Fruit fly (Drosophila melanogaster) whole organism, embryonic: ENCODE measurements around the gene Gk1.
A peak's percentile ranks its signal among the peaks of the same experiment; 100 is the strongest.

Experiments used
- Atf3 ChIP-seq: fragments of 200-800 bp; sonication (Bioruptor generic); optimal IDR thresholded peaks from 3 replicates; lab custom pipeline; 2016; ENCODE audit warnings: missing biosample characterization, missing genetic modification characterization
- Atf6 ChIP-seq: fragments of 200-800 bp; sonication (Bioruptor generic); IDR thresholded peaks from 2 replicates; pipeline ENCODE4 v1.3.6; 2022; ENCODE audit warnings: missing biosample characterization, missing genetic modification characterization
- B-H1 ChIP-seq: fragments of 200-800 bp; sonication (Bioruptor generic); IDR thresholded peaks from 3 replicates; pipeline ENCODE4 v1.3.6; 2022; ENCODE audit warnings: missing biosample characterization, missing genetic modification characterization
- CG10321 ChIP-seq: fragments of 200-800 bp; sonication (Bioruptor generic); IDR thresholded peaks from 2 replicates; pipeline ENCODE4 v1.3.6; 2022; ENCODE audit warnings: missing biosample characterization, missing genetic modification characterization
- CG11504 ChIP-seq: fragments of 200-800 bp; sonication (Bioruptor generic); optimal IDR thresholded peaks from 3 replicates; lab custom pipeline; 2019; ENCODE audit warnings: missing biosample characterization, mild to moderate bottlenecking, missing genetic modification characterization, moderate library complexity
- CG11695 ChIP-seq: fragments of 200-800 bp; sonication (Bioruptor generic); IDR thresholded peaks from 3 replicates; pipeline ENCODE4 v1.3.6; 2022; ENCODE audit warnings: missing biosample characterization, missing genetic modification characterization
- CG14441 ChIP-seq: fragments of 200-800 bp; sonication (Bioruptor generic); IDR thresholded peaks from 2 replicates; pipeline ENCODE4 v1.3.6; 2022; ENCODE audit warnings: missing biosample characterization, missing genetic modification characterization
- CG14710 ChIP-seq: fragments of 200-800 bp; sonication (Bioruptor generic); optimal IDR thresholded peaks from 3 replicates; lab custom pipeline; 2019; ENCODE audit warnings: missing biosample characterization, mild to moderate bottlenecking, missing genetic modification characterization, moderate library complexity
- CG14860 ChIP-seq: fragments of 200-800 bp; sonication (Bioruptor generic); IDR thresholded peaks from 3 replicates; pipeline ENCODE4 v1.3.6; 2022; ENCODE audit warnings: missing biosample characterization, missing genetic modification characterization; ENCODE audit not compliant: partially characterized antibody
- CG15269 ChIP-seq: fragments of 200-800 bp; sonication (Bioruptor generic); optimal IDR thresholded peaks from 2 replicates; lab custom pipeline; 2018; ENCODE audit warnings: missing biosample characterization, mild to moderate bottlenecking, missing genetic modification characterization, moderate library complexity
- CG17568 ChIP-seq: fragments of 200-800 bp; sonication (Bioruptor generic); optimal IDR thresholded peaks from 2 replicates; lab custom pipeline; 2018; ENCODE audit warnings: missing biosample characterization, mild to moderate bottlenecking, missing genetic modification characterization, moderate library complexity
- CG2875 ChIP-seq: fragments of 200-800 bp; sonication (Bioruptor generic); optimal IDR thresholded peaks from 2 replicates; lab custom pipeline; 2017; ENCODE audit warnings: missing biosample characterization, mild to moderate bottlenecking, missing genetic modification characterization, missing genetic modification reagents
- CG30403 ChIP-seq: fragments of 200-800 bp; sonication (Bioruptor generic); optimal IDR thresholded peaks from 3 replicates; lab custom pipeline; 2016; ENCODE audit warnings: missing biosample characterization, missing genetic modification characterization
- CG30431 ChIP-seq: fragments of 200-800 bp; sonication (Bioruptor generic); optimal IDR thresholded peaks from 2 replicates; lab custom pipeline; 2017; ENCODE audit warnings: missing biosample characterization, missing genetic modification characterization
- CG31365 ChIP-seq: fragments of 200-800 bp; sonication (Bioruptor generic); optimal IDR thresholded peaks from 2 replicates; lab custom pipeline; 2018; ENCODE audit warnings: missing biosample characterization, mild to moderate bottlenecking, missing genetic modification characterization
- CG3407 ChIP-seq: fragments of 200-800 bp; sonication (Bioruptor generic); optimal IDR thresholded peaks from 2 replicates; lab custom pipeline; 2018; ENCODE audit warnings: missing biosample characterization, mild to moderate bottlenecking, missing genetic modification characterization
- CG34422 ChIP-seq: fragments of 200-800 bp; sonication (Bioruptor generic); IDR thresholded peaks from 3 replicates; pipeline ENCODE4 v1.3.6; 2022; ENCODE audit warnings: missing biosample characterization, missing genetic modification characterization
- CG42726 ChIP-seq: fragments of 200-800 bp; sonication (Bioruptor generic); IDR thresholded peaks from 2 replicates; pipeline ENCODE4 v1.3.6; 2022; ENCODE audit warnings: missing biosample characterization, missing genetic modification characterization; ENCODE audit not compliant: partially characterized antibody
- CkIIα-i1 ChIP-seq: fragments of 200-800 bp; sonication (Bioruptor generic); IDR thresholded peaks from 2 replicates; pipeline ENCODE4 v1.3.6; 2022; ENCODE audit warnings: missing biosample characterization, missing genetic modification characterization
- Dll ChIP-seq: fragments of 200-800 bp; sonication (Bioruptor generic); IDR thresholded peaks from 4 replicates; pipeline ENCODE4 v1.3.6; 2022; ENCODE audit warnings: missing biosample characterization, missing genetic modification characterization; ENCODE audit not compliant: partially characterized antibody
- GATAe ChIP-seq: fragments of 200-800 bp; sonication (Bioruptor generic); conservative IDR thresholded peaks from 2 replicates; pipeline ENCODE4 v1.3.6; 2022; ENCODE audit warnings: missing biosample characterization, missing genetic modification characterization
- HLH3B ChIP-seq: fragments of 200-800 bp; sonication (Bioruptor generic); IDR thresholded peaks from 2 replicates; pipeline ENCODE4 v1.3.6; 2022; ENCODE audit warnings: missing biosample characterization, missing genetic modification characterization
- Kr ChIP-seq: fragments of 200-800 bp; sonication (Bioruptor generic); optimal IDR thresholded peaks from 2 replicates; lab custom pipeline; 2017; ENCODE audit warnings: missing biosample characterization, mild to moderate bottlenecking, missing genetic modification characterization
- MTF-1 ChIP-seq: fragments of 200-800 bp; sonication (Bioruptor generic); optimal IDR thresholded peaks from 2 replicates; lab custom pipeline; 2018; ENCODE audit warnings: missing biosample characterization, mild to moderate bottlenecking, missing genetic modification characterization, borderline replicate concordance
- Med ChIP-seq: fragments of 200-800 bp; sonication (Bioruptor generic); peaks from one replicate; lab custom pipeline; 2016; ENCODE audit warnings: missing biosample characterization, missing genetic modification characterization, mild to moderate bottlenecking, inconsistent platforms, moderate library complexity
- Opbp ChIP-seq: fragments of 200-800 bp; sonication (Bioruptor generic); IDR thresholded peaks from 3 replicates; pipeline ENCODE4 v1.3.6; 2022; ENCODE audit warnings: missing biosample characterization, missing genetic modification characterization; ENCODE audit not compliant: partially characterized antibody
- Ptx1 ChIP-seq: fragments of 200-800 bp; sonication (Bioruptor generic); IDR thresholded peaks from 2 replicates; pipeline ENCODE4 v1.3.6; 2022; ENCODE audit warnings: missing biosample characterization, missing genetic modification characterization
- Sox100B ChIP-seq: fragments of 200-800 bp; sonication (Bioruptor generic); optimal IDR thresholded peaks from 3 replicates; lab custom pipeline; 2018; ENCODE audit warnings: missing biosample characterization, mild to moderate bottlenecking, missing genetic modification characterization
- Stat92E ChIP-seq, 3 experiments: fragments of >200 bp in 2 of 3; fragments of 200-800 bp in 1 of 3; sonication (Bioruptor generic) in 1 of 3; optimal IDR thresholded peaks; 2 replicates each; lab custom pipeline; 2017 to 2019; ENCODE audit warnings: missing biosample characterization in 3 of 3, missing genetic modification characterization in 3 of 3, mild to moderate bottlenecking in 1 of 3, moderate library complexity in 1 of 3
- Taf1 ChIP-seq: fragments of 200-800 bp; sonication (Bioruptor generic); IDR thresholded peaks from 2 replicates; pipeline ENCODE4 v1.3.6; 2022; ENCODE audit warnings: missing biosample characterization, missing genetic modification characterization
- YL-1 ChIP-seq: fragments of 200-800 bp; sonication (Bioruptor generic); optimal IDR thresholded peaks from 3 replicates; lab custom pipeline; 2017; ENCODE audit warnings: missing biosample characterization, mild to moderate bottlenecking, missing genetic modification characterization
- ara ChIP-seq: fragments of 200-800 bp; sonication (Bioruptor generic); IDR thresholded peaks from 2 replicates; pipeline ENCODE4 v1.3.6; 2022; ENCODE audit warnings: missing biosample characterization, missing genetic modification characterization
- cg ChIP-seq: fragments of 200-800 bp; sonication (Bioruptor generic); optimal IDR thresholded peaks from 3 replicates; lab custom pipeline; 2019; ENCODE audit warnings: missing biosample characterization, mild to moderate bottlenecking, missing genetic modification characterization, moderate library complexity
- crol ChIP-seq: fragments of 200-800 bp; sonication (Bioruptor generic); IDR thresholded peaks from 2 replicates; pipeline ENCODE4 v1.3.6; 2022; ENCODE audit warnings: missing biosample characterization, missing genetic modification characterization
- dysf ChIP-seq: fragments of 200-800 bp; sonication (Bioruptor generic); IDR thresholded peaks from 3 replicates; pipeline ENCODE4 v1.3.6; 2022; ENCODE audit warnings: missing biosample characterization, missing genetic modification characterization
- eve ChIP-seq, 2 experiments: fragments of >200 bp; optimal IDR thresholded peaks; 2 replicates each; lab custom pipeline; 2017; ENCODE audit warnings: missing biosample characterization in 2 of 2, missing genetic modification characterization in 2 of 2
- fd102C ChIP-seq: fragments of 200-800 bp; sonication (Bioruptor generic); optimal IDR thresholded peaks from 2 replicates; lab custom pipeline; 2018; ENCODE audit warnings: missing biosample characterization, mild to moderate bottlenecking, missing genetic modification characterization, moderate library complexity
- fd3F ChIP-seq: fragments of 200-800 bp; sonication (Bioruptor generic); optimal IDR thresholded peaks from 2 replicates; lab custom pipeline; 2018; ENCODE audit warnings: missing biosample characterization, mild to moderate bottlenecking, missing genetic modification characterization, moderate library complexity
- gem ChIP-seq: fragments of 200-800 bp; sonication (Bioruptor generic); optimal IDR thresholded peaks from 2 replicates; lab custom pipeline; 2019; ENCODE audit warnings: missing biosample characterization, mild to moderate bottlenecking, missing genetic modification characterization, moderate library complexity
- gro ChIP-seq: fragments of 200-800 bp; sonication (Bioruptor generic); optimal IDR thresholded peaks from 2 replicates; lab custom pipeline; 2016; ENCODE audit warnings: missing biosample characterization, missing genetic modification characterization
- hb ChIP-seq: fragments of 200-800 bp; sonication (Bioruptor generic); IDR thresholded peaks from 3 replicates; pipeline ENCODE4 v1.3.6; 2022; ENCODE audit warnings: missing biosample characterization, missing genetic modification characterization; ENCODE audit not compliant: partially characterized antibody
- hbn ChIP-seq: fragments of 200-800 bp; sonication (Bioruptor generic); IDR thresholded peaks from 2 replicates; pipeline ENCODE4 v1.3.6; 2022; ENCODE audit warnings: missing biosample characterization, missing genetic modification characterization; ENCODE audit not compliant: partially characterized antibody
- nmo ChIP-seq: fragments of 200-800 bp; sonication (Bioruptor generic); optimal IDR thresholded peaks from 2 replicates; lab custom pipeline; 2018; ENCODE audit warnings: missing biosample characterization, mild to moderate bottlenecking, missing genetic modification characterization, moderate library complexity
- pum ChIP-seq: fragments of 200-800 bp; sonication (Bioruptor generic); optimal IDR thresholded peaks from 2 replicates; lab custom pipeline; 2016; ENCODE audit warnings: missing biosample characterization, missing genetic modification characterization
- rib ChIP-seq: fragments of 200-800 bp; sonication (Bioruptor generic); IDR thresholded peaks from 2 replicates; pipeline ENCODE4 v1.3.6; 2022; ENCODE audit warnings: missing biosample characterization, missing genetic modification characterization
- schlank ChIP-seq: fragments of 200-800 bp; sonication (Bioruptor generic); optimal IDR thresholded peaks from 2 replicates; lab custom pipeline; 2018; ENCODE audit warnings: missing biosample characterization, mild to moderate bottlenecking, missing genetic modification characterization
- seq ChIP-seq: fragments of 200-800 bp; sonication (Bioruptor generic); IDR thresholded peaks from 2 replicates; pipeline ENCODE4 v1.3.6; 2022; ENCODE audit warnings: missing biosample characterization, missing genetic modification characterization
- sima ChIP-seq: fragments of 200-800 bp; sonication (Bioruptor generic); optimal IDR thresholded peaks from 2 replicates; lab custom pipeline; 2016; ENCODE audit warnings: missing biosample characterization, missing genetic modification characterization
- slbo ChIP-seq: fragments of 200-800 bp; sonication (Bioruptor generic); IDR thresholded peaks from 2 replicates; pipeline ENCODE4 v1.3.6; 2022; ENCODE audit warnings: missing biosample characterization, missing genetic modification characterization
- slp2 ChIP-seq: fragments of 200-800 bp; sonication (Bioruptor generic); optimal IDR thresholded peaks from 2 replicates; lab custom pipeline; 2016; ENCODE audit warnings: missing biosample characterization, missing genetic modification characterization
- ttk ChIP-seq: fragments of 200-800 bp; sonication (Bioruptor generic); IDR thresholded peaks from 2 replicates; pipeline ENCODE4 v2.1.2; 2022; ENCODE audit warnings: missing biosample characterization, missing genetic modification characterization

Gk1 gene

dm6 chr3L:184251-184650 is 21.4 kb downstream of the Gk1 start, which contains the start of the genes CG34140, Mkp and Mtch (continued):
- TF ChIP-seq ara (GFP tag; lab: Robert Waterston, UW) (peak; percentile 79), Ptx1 (GFP tag; lab: Robert Waterston, UW) (peak; percentile 84), gem (tag; lab: Kevin White, UChicago) (peak; percentile 91), hb (GFP tag; lab: Robert Waterston, UW) (peak; percentile 82), CG30431 (peak; percentile 44), eve (GFP tag; optimal IDR thresholded peaks at IDR 0.05; lab: Kevin White, UChicago) (peak in 1 of 2 experiments; percentile 37), slp2 (GFP tag; lab: Kevin White, UChicago) (peak; percentile 70), Dll (GFP tag; lab: Robert Waterston, UW) (peak; percentile 98), CG30403 (GFP tag; lab: Kevin White, UChicago) (peak; percentile 94), MTF-1 (GFP tag; lab: Kevin White, UChicago) (peak; percentile 26), CkIIα-i1 (GFP tag; lab: Robert Waterston, UW) (no peak), CG15269 (tag; lab: Kevin White, UChicago) (no peak), Atf6 (GFP tag; lab: Robert Waterston, UW) (peak; percentile 78), CG14441 (peak; percentile 78), Atf3 (GFP tag; lab: Kevin White, UChicago) (peak; percentile 85), fd3F (GFP tag; lab: Kevin White, UChicago) (peak; percentile 71), crol (GFP tag; lab: Robert Waterston, UW) (no peak), CG31365 (no peak), Taf1 (peak; percentile 56; the same call in 1 of the 2 replicates), Sox100B (GFP tag; lab: Kevin White, UChicago) (no peak), CG14710 (tag; lab: Kevin White, UChicago) (peak; percentile 92), Stat92E (GFP tag; optimal IDR thresholded peaks at IDR 0.05; lab: Kevin White, UChicago) (peak in 1 of 3 experiments; percentile 76), CG34422 (GFP tag; lab: Robert Waterston, UW) (peak; percentile 89), gro (no peak), CG14860 (GFP tag; lab: Robert Waterston, UW) (peak; percentile 89), hbn (GFP tag; lab: Robert Waterston, UW) (peak; percentile 94), ttk (GFP tag; lab: Robert Waterston, UW) (peak; percentile 73), nmo (GFP tag; lab: Kevin White, UChicago) (peak; percentile 94), Kr (no peak)

DNA sequence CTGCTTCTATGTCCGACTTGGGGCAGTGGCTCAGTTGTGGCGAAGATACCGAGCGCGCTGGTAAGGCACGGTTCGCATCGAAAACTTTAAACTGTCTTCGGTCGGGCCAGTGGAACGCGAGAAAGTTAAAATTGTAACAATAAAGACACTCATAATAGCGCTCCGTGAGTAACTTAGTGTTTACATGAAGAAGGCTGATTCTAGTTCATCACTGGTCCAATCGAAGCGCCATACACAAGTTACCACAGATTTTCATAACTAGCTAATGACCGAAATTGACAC is 25.4 kb downstream of the Gk1 start:
- TF ChIP-seq CG17568 (GFP tag; lab: Kevin White, UChicago): no peak
- no peak for TF ChIP-seq HLH3B (GFP tag; lab: Robert Waterston, UW)
- no peak for TF ChIP-seq GATAe
- no peak for TF ChIP-seq fd102C (GFP tag; lab: Kevin White, UChicago)
- TF ChIP-seq slbo (GFP tag; lab: Robert Waterston, UW): no peak
- TF ChIP-seq CG2875: no peak
- TF ChIP-seq YL-1: no peak
- no peak for TF ChIP-seq sima
- TF ChIP-seq schlank (tag; lab: Kevin White, UChicago): no peak
- 0 out of 2 replicates have a peak, but pooled peaks have one; percentile 42 for TF ChIP-seq CG42726
- no peak for TF ChIP-seq pum (GFP tag; lab: Kevin White, UChicago)
- no peak for TF ChIP-seq eve (GFP tag; optimal IDR thresholded peaks at IDR 0.05; lab: Kevin White, UChicago)
- TF ChIP-seq seq (GFP tag; lab: Robert Waterston, UW): no peak
- peak; percentile 57 for TF ChIP-seq Med (GFP tag; lab: Kevin White, UChicago)
- peak; percentile 34; the same call in 1 of the 3 replicates for TF ChIP-seq Opbp (GFP tag; lab: Robert Waterston, UW)
- TF ChIP-seq CG11504: no peak
- no peak for TF ChIP-seq CG3407 (GFP tag; lab: Kevin White, UChicago)
- TF ChIP-seq cg (GFP tag; lab: Kevin White, UChicago): no peak
- TF ChIP-seq CG11695 (GFP tag; lab: Robert Waterston, UW): no peak
- TF ChIP-seq rib (GFP tag; lab: Robert Waterston, UW): no peak
- no peak for TF ChIP-seq dysf (GFP tag; lab: Robert Waterston, UW)
- TF ChIP-seq B-H1 (GFP tag; lab: Robert Waterston, UW): no peak
- TF ChIP-seq CG10321 (GFP tag; lab: Robert Waterston, UW): no peak
